Worm (Caenorhabditis elegans): ENCODE results near the gene srm-5.

srm-5 gene

ce11 chrV:14328806-14329205 lies 6.2 kb upstream of the srm-5 start, which contains the start of gene pepm-1:
pepm-1 (plus strand) TSS chrV:14329106.
- TF ChIP-seq F55B11.4 (tag; optimal IDR thresholded peaks at IDR 0.05; ENCODE audit: borderline replicate concordance, insufficient read depth) (no peak), nhr-27 (tag; optimal IDR thresholded peaks at IDR 0.05) (no peak), pha-4 (tag; optimal IDR thresholded peaks at IDR 0.05) (no peak), Y53G8AR.9 (GFP tag; conservative IDR thresholded peaks at IDR 0.05) (no peak), madf-3 (GFP tag; IDR thresholded peaks at IDR 0.05) (no peak), athp-1 (tag; optimal IDR thresholded peaks at IDR 0.05) (no peak), nhr-80 (tag; optimal IDR thresholded peaks at IDR 0.05) (no peak), ekl-4 (GFP tag; IDR thresholded peaks at IDR 0.05) (no peak), ztf-26 (tag; optimal IDR thresholded peaks at IDR 0.05) (no peak), snpc-4 (GFP tag; optimal IDR thresholded peaks at IDR 0.05) (no peak), snpc-4 (tag; optimal IDR thresholded peaks at IDR 0.05) (no peak), B0019.2 (GFP tag; conservative IDR thresholded peaks at IDR 0.05) (no peak), die-1 (tag; optimal IDR thresholded peaks at IDR 0.05) (no peak), aptf-2 (GFP tag; conservative IDR thresholded peaks at IDR 0.05) (no peak), lin-54 (GFP tag; optimal IDR thresholded peaks at IDR 0.05) (no peak), ztf-18 (tag; optimal IDR thresholded peaks at IDR 0.05) (no peak), hmg-1.2 (GFP tag; IDR thresholded peaks at IDR 0.05) (no peak), lsy-27 (tag; optimal IDR thresholded peaks at IDR 0.05; ENCODE audit: borderline replicate concordance, insufficient read depth) (no peak), D2030.7 (GFP tag; IDR thresholded peaks at IDR 0.05) (no peak)

- TF ChIP-seq nhr-80 (tag; optimal IDR thresholded peaks at IDR 0.05) (no peak), madf-3 (GFP tag; IDR thresholded peaks at IDR 0.05) (no peak), fkh-3 (tag; optimal IDR thresholded peaks at IDR 0.05) (no peak), mel-28 (tag; optimal IDR thresholded peaks at IDR 0.05; ENCODE audit: borderline replicate concordance) (no peak), F57C9.4 (tag; optimal IDR thresholded peaks at IDR 0.05) (no peak)
These were observed 3.5 kb upstream of the srm-5 start, which contains the start of gene F47B8.8 for ce11 chrV:14331477-14331876. F47B8.8 (plus strand) TSS chrV:14331733.

- TF ChIP-seq egl-44 (GFP tag; IDR thresholded peaks at IDR 0.05) (no peak), ztf-26 (tag; optimal IDR thresholded peaks at IDR 0.05) (no peak), K12H6.12 (tag; optimal IDR thresholded peaks at IDR 0.05) (no peak), attf-6 (GFP tag; IDR thresholded peaks at IDR 0.05) (no peak), F23B12.7 (tag; optimal IDR thresholded peaks at IDR 0.05; ENCODE audit: insufficient read depth) (no peak), athp-1 (tag; optimal IDR thresholded peaks at IDR 0.05) (no peak), dpff-1 (tag; optimal IDR thresholded peaks at IDR 0.05) (no peak)
These were observed 1.9 kb upstream of the srm-5 start, which contains the start of gene srm-4 for ce11 chrV:14333116-14333515. srm-4 (plus strand) TSS chrV:14333416.

DNA sequence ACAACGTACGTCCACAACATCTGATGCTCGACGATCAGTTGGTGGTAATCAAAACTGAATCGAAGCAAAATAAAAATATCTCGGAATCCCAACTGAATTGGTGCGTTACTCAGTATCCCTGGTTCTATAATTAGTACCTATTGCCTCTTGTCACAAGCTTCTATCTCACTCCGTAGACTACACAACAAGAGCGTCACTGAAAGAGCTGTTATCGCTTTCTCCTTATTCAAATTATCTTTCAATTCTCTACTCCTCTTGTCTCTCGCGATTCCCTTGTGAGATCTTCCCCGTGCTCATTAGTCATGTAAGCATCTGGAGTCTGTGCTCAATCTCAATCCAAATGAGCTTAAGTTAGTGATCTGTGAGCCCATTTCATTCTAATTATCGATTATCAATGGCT lies 1.7 kb downstream of the srm-5 start, which contains the start of gene srm-6:
Gene srm-6 (plus strand): TSS at position 301 of the 400 bp plus-strand sequence.
- no peak for TF ChIP-seq ceh-40 (GFP tag; IDR thresholded peaks at IDR 0.05)
- no peak for TF ChIP-seq B0019.2 (GFP tag; conservative IDR thresholded peaks at IDR 0.05)
- TF ChIP-seq K11D2.4 (GFP tag; IDR thresholded peaks at IDR 0.05), result no peak
- TF ChIP-seq snpc-1.1 (tag; optimal IDR thresholded peaks at IDR 0.05; ENCODE audit: insufficient read depth), result no peak
- TF ChIP-seq ztf-26 (tag; optimal IDR thresholded peaks at IDR 0.05), result no peak
- no peak for TF ChIP-seq C06A6.2 (GFP tag; conservative IDR thresholded peaks at IDR 0.05)
- TF ChIP-seq hsf-1 (GFP tag; IDR thresholded peaks at IDR 0.05), result no peak
- TF ChIP-seq nhr-120 (GFP tag; IDR thresholded peaks at IDR 0.05), result no peak
- TF ChIP-seq aptf-2 (GFP tag; conservative IDR thresholded peaks at IDR 0.05), result no peak
